Fruit fly (Drosophila melanogaster): ENCODE results near the gene Cdep.
A peak's percentile ranks its signal among the peaks of the same experiment; 100 is the strongest.

The Cdep gene

DNA sequence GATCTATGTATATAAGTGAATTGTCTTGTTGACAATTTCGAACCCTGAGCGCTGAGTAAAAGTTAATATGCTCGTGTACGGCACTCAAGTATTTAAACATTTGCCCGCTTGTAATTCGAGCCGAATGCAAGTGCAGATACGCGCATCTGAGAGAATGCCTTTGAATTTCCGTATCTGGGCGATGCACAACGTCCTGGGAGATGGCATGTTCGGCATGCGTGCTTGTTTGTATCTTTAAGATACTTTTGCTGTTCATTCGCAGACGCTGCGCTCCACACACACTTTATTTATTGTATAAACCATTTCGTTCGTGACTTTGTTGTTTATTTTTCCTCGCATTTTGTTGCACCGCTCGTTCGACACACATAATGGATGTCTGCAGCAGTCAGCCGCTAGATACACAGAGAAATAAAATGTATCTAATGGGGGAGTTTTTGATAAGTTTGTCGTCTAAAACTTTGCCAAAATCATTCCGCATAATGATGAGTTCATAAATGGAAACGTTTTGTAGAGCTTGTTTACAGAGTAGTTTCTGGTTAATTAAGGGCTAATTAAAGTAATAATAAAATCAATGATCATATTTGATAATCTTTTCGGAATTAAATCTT, 63.5 kb downstream of the Cdep start (continued):
- no peak for TF ChIP-seq Bdp1 (GFP tag; optimal IDR thresholded peaks at IDR 0.05)
- TF ChIP-seq Max (GFP tag; optimal IDR thresholded peaks at IDR 0.05), result no peak
- TF ChIP-seq sens (GFP tag), result peak; percentile 84
- no peak for TF ChIP-seq CG6765 (GFP tag; optimal IDR thresholded peaks at IDR 0.05)
- TF ChIP-seq CG11504 (tag; optimal IDR thresholded peaks at IDR 0.05), result peak; percentile 4
- no peak for TF ChIP-seq CG2202 (tag; optimal IDR thresholded peaks at IDR 0.05)
- TF ChIP-seq Sry-δ (GFP tag; optimal IDR thresholded peaks at IDR 0.05), result no peak
- no peak for TF ChIP-seq lov (optimal IDR thresholded peaks at IDR 0.05)
- TF ChIP-seq lov (GFP tag; IDR thresholded peaks at IDR 0.05), result 0 out of 3 replicates have a peak, but pooled peaks have one; percentile 16
- peak; percentile 12 for TF ChIP-seq CG1233 (GFP tag; optimal IDR thresholded peaks at IDR 0.05)
- TF ChIP-seq ara (GFP tag; IDR thresholded peaks at IDR 0.05), result peak; percentile 28; the same call in 1 of the 2 replicates
- no peak for TF ChIP-seq dysf (GFP tag; IDR thresholded peaks at IDR 0.05)
- TF ChIP-seq CG4404 (GFP tag; IDR thresholded peaks at IDR 0.05), result no peak
- no peak for TF ChIP-seq CG7745 (tag; optimal IDR thresholded peaks at IDR 0.05)
- no peak for TF ChIP-seq CG9932 (GFP tag; IDR thresholded peaks at IDR 0.05)
- no peak for TF ChIP-seq kah (GFP tag; optimal IDR thresholded peaks at IDR 0.05)
- TF ChIP-seq pita (GFP tag; optimal IDR thresholded peaks at IDR 0.05), result no peak
- no peak for TF ChIP-seq ase (GFP tag; IDR thresholded peaks at IDR 0.05)
- TF ChIP-seq CG2199 (GFP tag; IDR thresholded peaks at IDR 0.05), result peak; percentile 35; the same call in 1 of the 3 replicates
- TF ChIP-seq Jarid2 (GFP tag; optimal IDR thresholded peaks at IDR 0.05), result no peak
- TF ChIP-seq CG32532 (GFP tag; IDR thresholded peaks at IDR 0.05), result no peak
- TF ChIP-seq Bteb2 (GFP tag; optimal IDR thresholded peaks at IDR 0.05), result no peak
- TF ChIP-seq CG3838 (GFP tag; optimal IDR thresholded peaks at IDR 0.05), result no peak
- no peak for TF ChIP-seq CG11398 (GFP tag; optimal IDR thresholded peaks at IDR 0.05)
- TF ChIP-seq Hr39 (optimal IDR thresholded peaks at IDR 0.05), result no peak
- TF ChIP-seq Xrp1 (GFP tag; IDR thresholded peaks at IDR 0.05), result 0 out of 2 replicates have a peak, but pooled peaks have one; percentile 4
- no peak for TF ChIP-seq CG3163 (GFP tag; optimal IDR thresholded peaks at IDR 0.05)
- TF ChIP-seq CG16815 (GFP tag; optimal IDR thresholded peaks at IDR 0.05), result no peak
- TF ChIP-seq cas (GFP tag; IDR thresholded peaks at IDR 0.05), result no peak
- no peak for TF ChIP-seq zfh2 (GFP tag; optimal IDR thresholded peaks at IDR 0.05)
- no peak for TF ChIP-seq BEAF-32 (GFP tag; optimal IDR thresholded peaks at IDR 0.05)
- peak; percentile 17; the same call in 1 of the 2 replicates for TF ChIP-seq CG4360 (GFP tag; IDR thresholded peaks at IDR 0.05)
- no peak for TF ChIP-seq CG32772 (GFP tag; IDR thresholded peaks at IDR 0.05)
- no peak for TF ChIP-seq crol (GFP tag; IDR thresholded peaks at IDR 0.05)
- TF ChIP-seq shn (GFP tag; optimal IDR thresholded peaks at IDR 0.05), result no peak
- peak; percentile 65 for TF ChIP-seq Med (GFP tag)
- TF ChIP-seq otp (GFP tag; IDR thresholded peaks at IDR 0.05), result no peak; the same call in 2 of the 3 replicates
- TF ChIP-seq CG8924 (tag; optimal IDR thresholded peaks at IDR 0.05), result peak; percentile 43
- no peak for TF ChIP-seq ems (GFP tag; optimal IDR thresholded peaks at IDR 0.05)
- no peak for TF ChIP-seq gsb-n (tag; optimal IDR thresholded peaks at IDR 0.05)
- TF ChIP-seq CG5180 (GFP tag; optimal IDR thresholded peaks at IDR 0.05), result peak; percentile 4
- no peak for TF ChIP-seq HmgZ (tag; optimal IDR thresholded peaks at IDR 0.05)
- TF ChIP-seq CG18476 (GFP tag; optimal IDR thresholded peaks at IDR 0.05), result no peak
- no peak for TF ChIP-seq chinmo (GFP tag; IDR thresholded peaks at IDR 0.05; ENCODE audit: partially characterized antibody)
- no peak for TF ChIP-seq Sox100B (GFP tag; optimal IDR thresholded peaks at IDR 0.05)
- TF ChIP-seq vnd (GFP tag; IDR thresholded peaks at IDR 0.05; ENCODE audit: partially characterized antibody), result no peak
- TF ChIP-seq CG10267 (tag; optimal IDR thresholded peaks at IDR 0.05), result no peak
- no peak for TF ChIP-seq CG18764 (GFP tag; optimal IDR thresholded peaks at IDR 0.05)
- TF ChIP-seq ERR (GFP tag; optimal IDR thresholded peaks at IDR 0.05), result no peak
- TF ChIP-seq CHES-1-like (GFP tag; optimal IDR thresholded peaks at IDR 0.05), result no peak
- no peak for TF ChIP-seq CG10209 (GFP tag; optimal IDR thresholded peaks at IDR 0.05)
- no peak for TF ChIP-seq CG9727 (GFP tag; optimal IDR thresholded peaks at IDR 0.05)
